Worm (Caenorhabditis elegans) whole organism, L4 larva: ENCODE results near the gene C51E3.6.

ENCODE experiments used
- F10B5.3 ChIP-seq: sonication (generic microtip); optimal IDR thresholded peaks from 2 replicates; lab custom pipeline; 2016; ENCODE audit warnings: mild to moderate bottlenecking, missing genetic modification characterization, missing compliant biosample characterization
- F44E2.7 ChIP-seq: fragments of 200-800 bp; sonication (Bioruptor generic); IDR thresholded peaks from 2 replicates; pipeline ENCODE4 v2.1.2; 2022; ENCODE audit warnings: missing genetic modification characterization, missing compliant biosample characterization
- R02D3.7 ChIP-seq: fragments of 150-350 bp; sonication (generic microtip); optimal IDR thresholded peaks from 3 replicates; lab custom pipeline; 2014; ENCODE audit warnings: missing biosample characterization, missing genetic modification characterization
- T20F7.1 ChIP-seq: fragments of 200-800 bp; sonication (Bioruptor generic); optimal IDR thresholded peaks from 2 replicates; lab custom pipeline; 2018; ENCODE audit warnings: mild to moderate bottlenecking, missing genetic modification characterization, missing compliant biosample characterization
- Y105C5A.15 ChIP-seq: fragments of 200-800 bp; sonication (Bioruptor generic); IDR thresholded peaks from 2 replicates; pipeline ENCODE4 v1.3.6; 2022; ENCODE audit warnings: missing genetic modification characterization, missing compliant biosample characterization
- Y48G9A.11 ChIP-seq: fragments of 200-800 bp; sonication (Bioruptor generic); IDR thresholded peaks from 2 replicates; pipeline ENCODE4 v1.3.6; 2022; ENCODE audit warnings: missing genetic modification reagents, missing genetic modification characterization, missing compliant biosample characterization
- Y75B8A.6 ChIP-seq: fragments of 200-800 bp; sonication (Bioruptor generic); IDR thresholded peaks from 2 replicates; pipeline ENCODE4 v1.3.6; 2022; ENCODE audit warnings: missing genetic modification reagents, missing genetic modification characterization, missing compliant biosample characterization
- ZK337.2 ChIP-seq: fragments of 200-800 bp; sonication (Bioruptor generic); IDR thresholded peaks from 2 replicates; pipeline ENCODE4 v1.3.6; 2022; ENCODE audit warnings: missing genetic modification reagents, missing genetic modification characterization, missing compliant biosample characterization
- ZK546.5 ChIP-seq, 2 experiments: sonication (generic microtip); optimal IDR thresholded peaks; 2 replicates each; lab custom pipeline; 2017; ENCODE audit warnings: missing biosample characterization in 2 of 2, missing genetic modification characterization in 2 of 2
- arid-1 ChIP-seq: fragments of 200-800 bp; sonication (Bioruptor generic); conservative IDR thresholded peaks from 2 replicates; pipeline ENCODE4 v1.3.6; 2022; ENCODE audit warnings: missing genetic modification reagents, missing genetic modification characterization, missing compliant biosample characterization
- attf-4 ChIP-seq: sonication (generic microtip); optimal IDR thresholded peaks from 3 replicates; lab custom pipeline; 2017; ENCODE audit warnings: missing biosample characterization, missing genetic modification characterization
- ces-1 ChIP-seq: fragments of 150-350 bp; sonication (generic microtip); optimal IDR thresholded peaks from 4 replicates; lab custom pipeline; 2014; ENCODE audit warnings: missing biosample characterization, missing genetic modification reagents, missing genetic modification characterization
- ctbp-1 ChIP-seq: fragments of 200-800 bp; sonication (Bioruptor generic); IDR thresholded peaks from 2 replicates; pipeline ENCODE4 v1.3.6; 2022; ENCODE audit warnings: missing genetic modification reagents, missing genetic modification characterization, missing compliant biosample characterization
- daf-16 ChIP-seq, 3 experiments: sonication (generic microtip); optimal IDR thresholded peaks; 2 replicates each; lab custom pipeline; 2016 to 2017; ENCODE audit warnings: missing genetic modification characterization in 3 of 3, missing genetic modification reagents in 3 of 3, mild to moderate bottlenecking in 2 of 3, missing compliant biosample characterization in 2 of 3, missing biosample characterization in 1 of 3, moderate library complexity in 1 of 3
- daf-8 ChIP-seq: fragments of 200-800 bp; sonication (Bioruptor generic); IDR thresholded peaks from 2 replicates; pipeline ENCODE4 v1.3.6; 2022; ENCODE audit warnings: missing genetic modification characterization, missing compliant biosample characterization
- dmd-6 ChIP-seq: fragments of 200-800 bp; sonication (Bioruptor generic); IDR thresholded peaks from 2 replicates; pipeline ENCODE4 v1.3.6; 2022; ENCODE audit warnings: missing genetic modification reagents, missing genetic modification characterization, missing compliant biosample characterization
- dmd-8 ChIP-seq: fragments of 200-800 bp; sonication (Bioruptor generic); IDR thresholded peaks from 2 replicates; pipeline ENCODE4 v1.3.6; 2022; ENCODE audit warnings: missing genetic modification characterization, missing compliant biosample characterization
- dmd-9 ChIP-seq: fragments of 200-800 bp; sonication (Bioruptor generic); IDR thresholded peaks from 2 replicates; pipeline ENCODE4 v1.3.6; 2022; ENCODE audit warnings: missing genetic modification reagents, missing genetic modification characterization, missing compliant biosample characterization
- dpl-1 ChIP-seq: fragments of 150-350 bp; optimal IDR thresholded peaks from 2 replicates; lab custom pipeline; 2014; ENCODE audit warnings: missing biosample characterization, missing genetic modification reagents, missing genetic modification characterization
- dve-1 ChIP-seq: sonication (generic microtip); optimal IDR thresholded peaks from 2 replicates; lab custom pipeline; 2017; ENCODE audit warnings: antibody characterized with exemption, mild to moderate bottlenecking, missing genetic modification characterization, missing compliant biosample characterization; ENCODE audit not compliant: insufficient read depth
- egl-43 ChIP-seq: fragments of 200-800 bp; sonication (Bioruptor generic); IDR thresholded peaks from 2 replicates; pipeline ENCODE4 v1.3.6; 2022; ENCODE audit warnings: missing genetic modification reagents, missing genetic modification characterization, missing compliant biosample characterization
- fkh-10 ChIP-seq: fragments of 150-350 bp; optimal IDR thresholded peaks from 2 replicates; lab custom pipeline; 2014; ENCODE audit warnings: missing biosample characterization, missing genetic modification reagents, missing genetic modification characterization
- hif-1 ChIP-seq, 2 experiments: sonication (generic microtip); optimal IDR thresholded peaks; 2 replicates each; lab custom pipeline; 2016 to 2017; ENCODE audit warnings: missing compliant biosample characterization in 2 of 2, missing genetic modification characterization in 2 of 2, missing genetic modification reagents in 2 of 2, missing genotype in 2 of 2, mild to moderate bottlenecking in 1 of 2
- hlh-11 ChIP-seq: fragments of 200-800 bp; sonication (Bioruptor generic); optimal IDR thresholded peaks from 2 replicates; lab custom pipeline; 2018; ENCODE audit warnings: mild to moderate bottlenecking, missing genetic modification characterization, missing compliant biosample characterization
- hlh-30 ChIP-seq: sonication (generic microtip); optimal IDR thresholded peaks from 2 replicates; lab custom pipeline; 2017; ENCODE audit warnings: antibody characterized with exemption, mild to moderate bottlenecking, missing genetic modification characterization, missing compliant biosample characterization; ENCODE audit not compliant: insufficient read depth
- lin-38 ChIP-seq: fragments of 200-800 bp; sonication (Bioruptor generic); IDR thresholded peaks from 2 replicates; pipeline ENCODE4 v1.3.6; 2022; ENCODE audit warnings: missing genetic modification reagents, missing genetic modification characterization, missing compliant biosample characterization
- lin-39 ChIP-seq: fragments of 150-350 bp; optimal IDR thresholded peaks from 2 replicates; lab custom pipeline; 2014; ENCODE audit warnings: missing biosample characterization, missing genetic modification reagents, missing genetic modification characterization
- lir-3 ChIP-seq: sonication (generic microtip); optimal IDR thresholded peaks from 2 replicates; lab custom pipeline; 2016; ENCODE audit warnings: mild to moderate bottlenecking, missing genetic modification characterization, missing compliant biosample characterization
- lsy-2 ChIP-seq, 2 experiments: fragments of 150-350 bp in 1 of 2; sonication (generic microtip) in 1 of 2; optimal IDR thresholded peaks; 2 replicates each; lab custom pipeline; 2014 to 2017; ENCODE audit warnings: missing biosample characterization in 2 of 2, missing genetic modification characterization in 2 of 2
- mdl-1 ChIP-seq, 2 experiments: fragments of 150-350 bp in 1 of 2; sonication (generic microtip) in 1 of 2; optimal IDR thresholded peaks; 2 replicates each; lab custom pipeline; 2014 to 2017; ENCODE audit warnings: missing biosample characterization in 2 of 2, missing genetic modification characterization in 2 of 2
- mdt-29 ChIP-seq: fragments of 200-800 bp; sonication (Bioruptor generic); IDR thresholded peaks from 2 replicates; pipeline ENCODE4 v1.3.6; 2022; ENCODE audit warnings: missing genetic modification reagents, missing genetic modification characterization, missing compliant biosample characterization
- mep-1 ChIP-seq: fragments of 150-350 bp; sonication (generic microtip); optimal IDR thresholded peaks from 3 replicates; lab custom pipeline; 2014; ENCODE audit warnings: missing biosample characterization, missing genetic modification characterization
- mes-2 ChIP-seq: sonication (generic microtip); optimal IDR thresholded peaks from 2 replicates; lab custom pipeline; 2016; ENCODE audit warnings: missing genotype, mild to moderate bottlenecking, missing genetic modification characterization, missing compliant biosample characterization; ENCODE audit not compliant: poor library complexity, severe bottlenecking
- mxl-2 ChIP-seq: fragments of 200-800 bp; sonication (Bioruptor generic); conservative IDR thresholded peaks from 2 replicates; pipeline ENCODE4 v1.3.6; 2022; ENCODE audit warnings: missing genetic modification reagents, missing genetic modification characterization, missing compliant biosample characterization
- mxl-3 ChIP-seq: fragments of 200-800 bp; sonication (Bioruptor generic); optimal IDR thresholded peaks from 2 replicates; lab custom pipeline; 2018; ENCODE audit warnings: mild to moderate bottlenecking, missing genetic modification characterization, missing compliant biosample characterization
- nhr-102 ChIP-seq: sonication (generic microtip); optimal IDR thresholded peaks from 2 replicates; lab custom pipeline; 2016; ENCODE audit warnings: mild to moderate bottlenecking, missing genetic modification characterization, moderate library complexity, missing compliant biosample characterization
- nhr-11 ChIP-seq: fragments of 150-350 bp; optimal IDR thresholded peaks from 2 replicates; lab custom pipeline; 2014; ENCODE audit warnings: missing biosample characterization, missing genetic modification characterization
- nhr-28 ChIP-seq: fragments of 150-350 bp; optimal IDR thresholded peaks from 2 replicates; lab custom pipeline; 2014; ENCODE audit warnings: missing biosample characterization, missing genetic modification characterization
- rbr-2 ChIP-seq: sonication (generic microtip); optimal IDR thresholded peaks from 2 replicates; lab custom pipeline; 2016; ENCODE audit warnings: missing genotype, missing genetic modification characterization, missing compliant biosample characterization
- saeg-2 ChIP-seq: fragments of 200-800 bp; sonication (Bioruptor generic); IDR thresholded peaks from 2 replicates; pipeline ENCODE4 v1.3.6; 2022; ENCODE audit warnings: missing genetic modification reagents, missing genetic modification characterization, missing compliant biosample characterization
- set-16 ChIP-seq: fragments of 200-800 bp; sonication (Bioruptor generic); IDR thresholded peaks from 2 replicates; pipeline ENCODE4 v1.3.6; 2022; ENCODE audit warnings: missing genetic modification reagents, missing genetic modification characterization, missing compliant biosample characterization
- snpc-1.2 ChIP-seq: fragments of 200-800 bp; sonication (Bioruptor generic); IDR thresholded peaks from 2 replicates; pipeline ENCODE4 v1.3.6; 2022; ENCODE audit warnings: missing genetic modification reagents, missing genetic modification characterization, missing compliant biosample characterization
- spr-1 ChIP-seq: sonication (generic microtip); optimal IDR thresholded peaks from 2 replicates; lab custom pipeline; 2016; ENCODE audit warnings: mild to moderate bottlenecking, missing genetic modification characterization, missing compliant biosample characterization
- spr-3 ChIP-seq: fragments of 200-800 bp; sonication (Bioruptor generic); optimal IDR thresholded peaks from 2 replicates; lab custom pipeline; 2018; ENCODE audit warnings: mild to moderate bottlenecking, missing genetic modification characterization, missing compliant biosample characterization
- tag-97 ChIP-seq: fragments of 200-800 bp; sonication (Bioruptor generic); IDR thresholded peaks from 2 replicates; pipeline ENCODE4 v1.3.6; 2022; ENCODE audit warnings: missing genetic modification characterization, missing compliant biosample characterization
- unc-130 ChIP-seq: sonication (generic microtip); optimal IDR thresholded peaks from 2 replicates; lab custom pipeline; 2016; ENCODE audit warnings: missing genetic modification reagents, missing genetic modification characterization, missing compliant biosample characterization
- zag-1 ChIP-seq: fragments of 150-350 bp; optimal IDR thresholded peaks from 2 replicates; lab custom pipeline; 2014; ENCODE audit warnings: missing biosample characterization, missing genetic modification characterization
- zip-11 ChIP-seq: fragments of 200-800 bp; sonication (Bioruptor generic); IDR thresholded peaks from 2 replicates; pipeline ENCODE4 v1.3.6; 2022; ENCODE audit warnings: missing genetic modification characterization, missing compliant biosample characterization
- zip-2 ChIP-seq: fragments of 150-350 bp; optimal IDR thresholded peaks from 2 replicates; lab custom pipeline; 2014; ENCODE audit warnings: missing biosample characterization, missing genetic modification characterization
- ztf-7 ChIP-seq: fragments of 150-350 bp; optimal IDR thresholded peaks from 2 replicates; lab custom pipeline; 2014; ENCODE audit warnings: missing biosample characterization, missing genetic modification characterization

The C51E3.6 gene

ce11 chrV:10178166-10178565 is 11.9 kb upstream of the C51E3.6 start:
- peak; percentile 51 for TF ChIP-seq T20F7.1
- peak; percentile 63 for TF ChIP-seq rbr-2 (tag; lab: Kevin White, UChicago)
- peak; percentile 40 for TF ChIP-seq nhr-28
- peak in 1 of 2 experiments; percentile 64 for TF ChIP-seq lsy-2 (tag; optimal IDR thresholded peaks at IDR 0.05; lab: Kevin White, UChicago)
- no peak for TF ChIP-seq snpc-1.2
- TF ChIP-seq R02D3.7 (tag; lab: Kevin White, UChicago): no peak
- peak; percentile 17 for TF ChIP-seq unc-130 (GFP tag; lab: Kevin White, UChicago)
- no peak for TF ChIP-seq dmd-9
- TF ChIP-seq dpl-1 (GFP tag; lab: Kevin White, UChicago): peak; percentile 27
- TF ChIP-seq spr-1 (tag; lab: Kevin White, UChicago): peak; percentile 14
- TF ChIP-seq mes-2 (tag; lab: Kevin White, UChicago): peak; percentile 38
- 0 out of 2 replicates have a peak, but pooled peaks have one; percentile 22 for TF ChIP-seq ctbp-1 (GFP tag; lab: Robert Waterston, UW)
- no peak for TF ChIP-seq mxl-2 (GFP tag; lab: Robert Waterston, UW)
- TF ChIP-seq ztf-7 (tag; lab: Kevin White, UChicago): no peak
- TF ChIP-seq ZK546.5 (tag; optimal IDR thresholded peaks at IDR 0.05; lab: Kevin White, UChicago): no peak
- no peak for TF ChIP-seq arid-1 (GFP tag; lab: Robert Waterston, UW)
- TF ChIP-seq mxl-3: peak; percentile 24
- TF ChIP-seq hlh-30: peak; percentile 64
- peak; percentile 63 for TF ChIP-seq mep-1 (tag; lab: Kevin White, UChicago)
- peak; percentile 16; the same call in 1 of the 2 replicates for TF ChIP-seq dmd-6 (GFP tag; lab: Robert Waterston, UW)
- peak; percentile 33 for TF ChIP-seq nhr-11 (tag; lab: Kevin White, UChicago)
- TF ChIP-seq fkh-10 (GFP tag; lab: Kevin White, UChicago): peak; percentile 53
- peak in 1 of 2 experiments; percentile 72 for TF ChIP-seq hif-1 (tag; optimal IDR thresholded peaks at IDR 0.05; lab: Kevin White, UChicago)
- no peak for TF ChIP-seq ZK337.2
- no peak for TF ChIP-seq nhr-102 (tag; lab: Kevin White, UChicago)
- TF ChIP-seq zip-2: no peak
- TF ChIP-seq ces-1 (GFP tag; lab: Kevin White, UChicago): no peak
- TF ChIP-seq lin-38 (GFP tag; lab: Robert Waterston, UW): peak; percentile 93
- TF ChIP-seq zag-1 (tag; lab: Kevin White, UChicago): peak; percentile 32
- no peak for TF ChIP-seq F44E2.7 (GFP tag; lab: Robert Waterston, UW)
- TF ChIP-seq daf-8: no peak
- TF ChIP-seq daf-16 (GFP tag; optimal IDR thresholded peaks at IDR 0.05; lab: Kevin White, UChicago): no peak
- TF ChIP-seq daf-16 (tag; optimal IDR thresholded peaks at IDR 0.05; lab: Kevin White, UChicago): peak; percentile 12
- no peak for TF ChIP-seq Y75B8A.6
- TF ChIP-seq dve-1 (tag; lab: Kevin White, UChicago): peak; percentile 60
- peak in 1 of 2 experiments; percentile 17 for TF ChIP-seq mdl-1 (tag; optimal IDR thresholded peaks at IDR 0.05; lab: Kevin White, UChicago)
- TF ChIP-seq hlh-11 (tag; lab: Kevin White, UChicago): peak; percentile 59
- 0 out of 2 replicates have a peak, but pooled peaks have one; percentile 25 for TF ChIP-seq egl-43
- TF ChIP-seq Y105C5A.15 (GFP tag; lab: Robert Waterston, UW): no peak

ce11 chrV:10174632-10175075 is 8.4 kb upstream of the C51E3.6 start:
- TF ChIP-seq zip-11 (GFP tag; lab: Robert Waterston, UW) (no peak), tag-97 (no peak), Y48G9A.11 (GFP tag; lab: Robert Waterston, UW) (no peak), saeg-2 (0 out of 2 replicates have a peak, but pooled peaks have one; percentile 26), rbr-2 (tag; lab: Kevin White, UChicago) (peak; percentile 89), mdt-29 (0 out of 2 replicates have a peak, but pooled peaks have one; percentile 25), ces-1 (GFP tag; lab: Kevin White, UChicago) (peak; percentile 77), set-16 (GFP tag; lab: Robert Waterston, UW) (peak; percentile 81), attf-4 (tag; lab: Kevin White, UChicago) (no peak), lin-39 (tag; lab: Kevin White, UChicago) (no peak), dve-1 (tag; lab: Kevin White, UChicago) (no peak), dpl-1 (GFP tag; lab: Kevin White, UChicago) (no peak), lir-3 (tag; lab: Kevin White, UChicago) (no peak), zag-1 (tag; lab: Kevin White, UChicago) (peak; percentile 20), dmd-9 (no peak), snpc-1.2 (no peak), dmd-8 (GFP tag; lab: Robert Waterston, UW) (no peak), F10B5.3 (tag; lab: Kevin White, UChicago) (no peak), spr-3 (no peak)
